Worm (Caenorhabditis elegans) whole organism, L3 larva: ENCODE data around the gene tctn-1.

Source experiments
- ZK546.5 ChIP-seq: sonication (generic microtip); optimal IDR thresholded peaks from 2 replicates; lab custom pipeline; 2017; ENCODE audit warnings: missing biosample characterization, missing genetic modification characterization
- aly-2 ChIP-seq: fragments of 150-350 bp; optimal IDR thresholded peaks from 2 replicates; lab custom pipeline; 2014; ENCODE audit warnings: missing biosample characterization, missing genetic modification characterization
- ama-1 ChIP-seq: fragments of 150-350 bp; optimal IDR thresholded peaks from 2 replicates; lab custom pipeline; 2018
- ceh-16 ChIP-seq: sonication (generic microtip); optimal IDR thresholded peaks from 2 replicates; lab custom pipeline; 2017; ENCODE audit warnings: missing biosample characterization, missing genetic modification characterization
- ceh-82 ChIP-seq: fragments of 150-350 bp; optimal IDR thresholded peaks from 2 replicates; lab custom pipeline; 2014; ENCODE audit warnings: missing biosample characterization, missing genetic modification characterization
- ceh-9 ChIP-seq: sonication (generic microtip); optimal IDR thresholded peaks from 2 replicates; lab custom pipeline; 2018; ENCODE audit warnings: missing biosample characterization, missing genetic modification characterization
- daf-12 ChIP-seq: fragments of 150-350 bp; optimal IDR thresholded peaks from 2 replicates; lab custom pipeline; 2014; ENCODE audit warnings: missing biosample characterization, missing genetic modification reagents, missing genetic modification characterization
- egl-27 ChIP-seq: sonication (generic microtip); optimal IDR thresholded peaks from 4 replicates; lab custom pipeline; 2017; ENCODE audit warnings: missing biosample characterization, missing genetic modification reagents, missing genetic modification characterization
- egl-5 ChIP-seq: fragments of 150-350 bp; optimal IDR thresholded peaks from 2 replicates; lab custom pipeline; 2017; ENCODE audit warnings: missing biosample characterization, missing genetic modification reagents, missing genetic modification characterization, inconsistent platforms
- elt-1 ChIP-seq: fragments of 150-350 bp; optimal IDR thresholded peaks from 2 replicates; lab custom pipeline; 2014; ENCODE audit warnings: missing biosample characterization, missing genetic modification characterization
- elt-2 ChIP-seq: sonication (generic microtip); optimal IDR thresholded peaks from 2 replicates; lab custom pipeline; 2016; ENCODE audit warnings: missing genetic modification reagents, mild to moderate bottlenecking, missing genetic modification characterization, missing compliant biosample characterization
- elt-3 ChIP-seq, 3 experiments: fragments of 150-350 bp in 1 of 3; sonication (generic microtip) in 2 of 3; optimal IDR thresholded peaks; 2 replicates in 2 of 3; 4 replicates in 1 of 3; lab custom pipeline; 2014 to 2017; ENCODE audit warnings: missing biosample characterization in 3 of 3, missing genetic modification characterization in 3 of 3
- eor-1 ChIP-seq, 2 experiments: fragments of 150-350 bp; optimal IDR thresholded peaks; 2 replicates each; lab custom pipeline; 2014 to 2018; ENCODE audit warnings: missing biosample characterization in 2 of 2, missing genetic modification characterization in 2 of 2
- fkh-10 ChIP-seq: sonication (generic microtip); optimal IDR thresholded peaks from 2 replicates; lab custom pipeline; 2017; ENCODE audit warnings: missing biosample characterization, missing genetic modification reagents, missing genetic modification characterization
- fkh-2 ChIP-seq: fragments of 150-350 bp; optimal IDR thresholded peaks from 2 replicates; lab custom pipeline; 2014; ENCODE audit warnings: missing biosample characterization, missing genetic modification reagents, missing genetic modification characterization
- hmg-11 ChIP-seq: sonication (generic microtip); optimal IDR thresholded peaks from 2 replicates; lab custom pipeline; 2016; ENCODE audit warnings: missing genetic modification characterization, missing compliant biosample characterization
- jun-1 ChIP-seq: fragments of 150-350 bp; optimal IDR thresholded peaks from 2 replicates; lab custom pipeline; 2014; ENCODE audit warnings: missing biosample characterization, missing genetic modification reagents, missing genetic modification characterization
- lin-15B ChIP-seq: fragments of 150-350 bp; optimal IDR thresholded peaks from 2 replicates; lab custom pipeline; 2014; ENCODE audit warnings: missing biosample characterization, missing genetic modification characterization
- mdl-1 ChIP-seq: fragments of 150-350 bp; optimal IDR thresholded peaks from 2 replicates; lab custom pipeline; 2014; ENCODE audit warnings: missing biosample characterization, missing genetic modification characterization
- nfya-1 ChIP-seq: sonication (generic microtip); optimal IDR thresholded peaks from 2 replicates; lab custom pipeline; 2017; ENCODE audit warnings: missing genetic modification characterization, mild to moderate bottlenecking, missing compliant biosample characterization, antibody characterized with exemption, moderate library complexity; ENCODE audit not compliant: insufficient read depth
- nhr-11 ChIP-seq: fragments of 150-350 bp; optimal IDR thresholded peaks from 2 replicates; lab custom pipeline; 2014; ENCODE audit warnings: missing biosample characterization, missing genetic modification characterization
- nhr-12 ChIP-seq: fragments of 150-350 bp; optimal IDR thresholded peaks from 2 replicates; lab custom pipeline; 2014; ENCODE audit warnings: missing biosample characterization, missing genetic modification characterization
- nhr-23 ChIP-seq: fragments of 150-350 bp; optimal IDR thresholded peaks from 2 replicates; lab custom pipeline; 2014; ENCODE audit warnings: missing biosample characterization, missing genetic modification reagents, missing genetic modification characterization
- nhr-237 ChIP-seq: fragments of 150-350 bp; optimal IDR thresholded peaks from 2 replicates; lab custom pipeline; 2014; ENCODE audit warnings: missing biosample characterization, missing genetic modification characterization
- nhr-25 ChIP-seq: sonication (generic microtip); optimal IDR thresholded peaks from 2 replicates; lab custom pipeline; 2017; ENCODE audit warnings: missing biosample characterization, missing genetic modification characterization
- nhr-28 ChIP-seq: fragments of 150-350 bp; optimal IDR thresholded peaks from 2 replicates; lab custom pipeline; 2014; ENCODE audit warnings: missing biosample characterization, missing genetic modification characterization
- nhr-43 ChIP-seq: sonication (generic microtip); optimal IDR thresholded peaks from 2 replicates; lab custom pipeline; 2016; ENCODE audit warnings: mild to moderate bottlenecking, missing genetic modification characterization, missing compliant biosample characterization; ENCODE audit not compliant: poor library complexity, severe bottlenecking
- nhr-76 ChIP-seq: fragments of 150-350 bp; sonication (generic microtip); optimal IDR thresholded peaks from 5 replicates; lab custom pipeline; 2014; ENCODE audit warnings: missing biosample characterization, missing genetic modification characterization
- nhr-77 ChIP-seq: fragments of 150-350 bp; optimal IDR thresholded peaks from 2 replicates; lab custom pipeline; 2014; ENCODE audit warnings: missing biosample characterization, missing genetic modification characterization
- pha-4 ChIP-seq: fragments of 150-350 bp; optimal IDR thresholded peaks from 2 replicates; lab custom pipeline; 2014; ENCODE audit warnings: missing biosample characterization, missing genetic modification reagents, missing genetic modification characterization
- pqm-1 ChIP-seq: fragments of 150-350 bp; optimal IDR thresholded peaks from 2 replicates; lab custom pipeline; 2017; ENCODE audit warnings: missing biosample characterization, missing genetic modification characterization, inconsistent platforms
- sea-2 ChIP-seq: fragments of 150-350 bp; sonication (generic microtip); optimal IDR thresholded peaks from 4 replicates; lab custom pipeline; 2014; ENCODE audit warnings: missing biosample characterization, missing genetic modification reagents, missing genetic modification characterization
- snpc-4 ChIP-seq: fragments of 150-350 bp; optimal IDR thresholded peaks from 2 replicates; lab custom pipeline; 2014; ENCODE audit warnings: missing biosample characterization, missing genetic modification characterization
- unc-39 ChIP-seq: sonication (generic microtip); optimal IDR thresholded peaks from 4 replicates; lab custom pipeline; 2017; ENCODE audit warnings: missing biosample characterization, missing genetic modification characterization
- unc-62 ChIP-seq: fragments of 150-350 bp; sonication (generic microtip); optimal IDR thresholded peaks from 4 replicates; lab custom pipeline; 2014; ENCODE audit warnings: missing biosample characterization, missing genetic modification reagents, missing genetic modification characterization
- zag-1 ChIP-seq: fragments of 150-350 bp; optimal IDR thresholded peaks from 2 replicates; lab custom pipeline; 2014; ENCODE audit warnings: missing biosample characterization, missing genetic modification characterization
- ztf-11 ChIP-seq: fragments of 150-350 bp; optimal IDR thresholded peaks from 2 replicates; lab custom pipeline; 2014; ENCODE audit warnings: missing biosample characterization, missing genetic modification characterization

Gene tctn-1

ce11 chrIV:4760378-4761084 lies 12.9 kb upstream of the tctn-1 start, which contains the start of the genes memi-1 and cyp-31A3:
Gene memi-1 (minus strand): TSS chrIV:4760428.
Gene cyp-31A3 (plus strand): TSS chrIV:4761049.
- TF ChIP-seq hmg-11 (tag; lab: Kevin White, UChicago): no peak
- TF ChIP-seq nfya-1 (tag; lab: Kevin White, UChicago): no peak
- no peak for TF ChIP-seq ama-1 (lab: Kevin White, UChicago)
- no peak for TF ChIP-seq ztf-11 (tag; lab: Kevin White, UChicago)
- no peak for TF ChIP-seq lin-15B
- no peak for TF ChIP-seq nhr-25 (tag; lab: Kevin White, UChicago)
- TF ChIP-seq egl-27 (tag; lab: Kevin White, UChicago): no peak
- no peak for TF ChIP-seq elt-3 (tag; optimal IDR thresholded peaks at IDR 0.05; lab: Kevin White, UChicago)
- no peak for TF ChIP-seq pha-4 (tag; lab: Kevin White, UChicago)
- no peak for TF ChIP-seq nhr-28
- TF ChIP-seq jun-1 (tag; lab: Kevin White, UChicago): no peak
- TF ChIP-seq unc-39: no peak
- TF ChIP-seq zag-1 (tag; lab: Kevin White, UChicago): no peak

ce11 chrIV:4758659-4759058 lies 11.0 kb upstream of the tctn-1 start, which contains the start of gene Y17G9B.8:
Gene Y17G9B.8 (minus strand): TSS chrIV:4758840.
- TF ChIP-seq nhr-11 (tag; lab: Kevin White, UChicago): no peak
- TF ChIP-seq eor-1 (tag; optimal IDR thresholded peaks at IDR 0.05; lab: Kevin White, UChicago): no peak
- no peak for TF ChIP-seq pqm-1 (tag; lab: Kevin White, UChicago)
- no peak for TF ChIP-seq ama-1 (lab: Kevin White, UChicago)
- TF ChIP-seq hmg-11 (tag; lab: Kevin White, UChicago): no peak
- TF ChIP-seq fkh-2: no peak
- TF ChIP-seq unc-62: no peak
- TF ChIP-seq ceh-16 (tag; lab: Kevin White, UChicago): no peak
- TF ChIP-seq, all 47 proteins: peak for 0

ce11 chrIV:4755929-4756655 lies 8.5 kb upstream of the tctn-1 start, which contains the start of the genes fbxb-77 and Y17G9B.11:
Gene fbxb-77 (minus strand): TSS chrIV:4756157.
Gene Y17G9B.11 (plus strand): TSS chrIV:4756605.
- TF ChIP-seq unc-62: no peak
- TF ChIP-seq fkh-10 (GFP tag; lab: Kevin White, UChicago): no peak
- TF ChIP-seq nfya-1 (tag; lab: Kevin White, UChicago): no peak
- no peak for TF ChIP-seq lin-15B
- TF ChIP-seq fkh-2: no peak
- TF ChIP-seq elt-3 (tag; optimal IDR thresholded peaks at IDR 0.05; lab: Kevin White, UChicago): no peak
- TF ChIP-seq zag-1 (tag; lab: Kevin White, UChicago): no peak

- TF ChIP-seq nhr-76 (tag; lab: Kevin White, UChicago): no peak
- no peak for TF ChIP-seq nhr-43 (tag; lab: Kevin White, UChicago)
- no peak for TF ChIP-seq mdl-1 (tag; lab: Kevin White, UChicago)
- TF ChIP-seq pqm-1 (tag; lab: Kevin White, UChicago): no peak
- TF ChIP-seq ceh-82 (tag; lab: Kevin White, UChicago): no peak
- TF ChIP-seq snpc-4 (tag; lab: Kevin White, UChicago): no peak
- TF ChIP-seq ZK546.5: no peak
- TF ChIP-seq aly-2 (tag; lab: Kevin White, UChicago): no peak
- TF ChIP-seq egl-27 (tag; lab: Kevin White, UChicago): no peak
- no peak for TF ChIP-seq pha-4 (tag; lab: Kevin White, UChicago)
- TF ChIP-seq nhr-77 (tag; lab: Kevin White, UChicago): no peak
- TF ChIP-seq sea-2 (GFP tag; lab: Kevin White, UChicago): no peak
- TF ChIP-seq nhr-23 (tag; lab: Kevin White, UChicago): no peak
Observed at ce11 chrIV:4751814-4752213, 4.2 kb upstream of the tctn-1 start, which contains the start of gene Y17G9B.4. Gene Y17G9B.4 (plus strand): TSS chrIV:4752119.

- peak; percentile 94 for TF ChIP-seq egl-27 (tag; lab: Kevin White, UChicago)
- TF ChIP-seq nhr-25 (tag; lab: Kevin White, UChicago): peak; percentile 100
- TF ChIP-seq ceh-16 (tag; lab: Kevin White, UChicago): peak; percentile 60
- TF ChIP-seq nhr-12: no peak
- TF ChIP-seq nhr-23 (tag; lab: Kevin White, UChicago): peak; percentile 100
- TF ChIP-seq sea-2 (GFP tag; lab: Kevin White, UChicago): peak; percentile 85
- TF ChIP-seq snpc-4 (tag; lab: Kevin White, UChicago): peak; percentile 98
- peak; percentile 42 for TF ChIP-seq unc-39
- TF ChIP-seq mdl-1 (tag; lab: Kevin White, UChicago): peak; percentile 31
- peak; percentile 90 for TF ChIP-seq nhr-76 (tag; lab: Kevin White, UChicago)
- peak; percentile 98 for TF ChIP-seq ceh-82 (tag; lab: Kevin White, UChicago)
- peak; percentile 94 to 97 (median 94) for TF ChIP-seq elt-3 (tag; optimal IDR thresholded peaks at IDR 0.05; lab: Kevin White, UChicago)
- TF ChIP-seq ceh-9: no peak
- TF ChIP-seq eor-1 (tag; optimal IDR thresholded peaks at IDR 0.05; lab: Kevin White, UChicago): no peak
- TF ChIP-seq pha-4 (tag; lab: Kevin White, UChicago): peak; percentile 100
- peak; percentile 98 for TF ChIP-seq nhr-11 (tag; lab: Kevin White, UChicago)
- TF ChIP-seq pqm-1 (tag; lab: Kevin White, UChicago): peak; percentile 100
- peak; percentile 39 for TF ChIP-seq nhr-237 (tag; lab: Kevin White, UChicago)
- TF ChIP-seq daf-12 (tag; lab: Kevin White, UChicago): peak; percentile 87
- peak; percentile 99 for TF ChIP-seq jun-1 (tag; lab: Kevin White, UChicago)
- peak; percentile 87 for TF ChIP-seq zag-1 (tag; lab: Kevin White, UChicago)
- TF ChIP-seq nhr-77 (tag; lab: Kevin White, UChicago): peak; percentile 97
- peak; percentile 98 for TF ChIP-seq elt-2 (tag; lab: Kevin White, UChicago)
- peak; percentile 97 for TF ChIP-seq elt-1 (tag; lab: Kevin White, UChicago)
- peak; percentile 98 for TF ChIP-seq egl-5
Observed at ce11 chrIV:4749728-4750278, 2.2 kb upstream of the tctn-1 start, which contains the start of the genes rpl-20 and Y17G9B.5. Gene rpl-20 (minus strand): TSS chrIV:4749778. Gene Y17G9B.5 (plus strand): TSS chrIV:4750240.
